Worm (Caenorhabditis elegans) whole organism, midembryonic: Measurements from ENCODE around the gene dhs-19.
"Not testable (repeated sequence)": the region's sequence is repeated elsewhere in the genome, so short reads cannot be mapped to it uniquely, and the experiment has no call there.

Experiments used
- cog-1 ChIP-seq: sonication (generic microtip); optimal IDR thresholded peaks from 2 replicates; lab custom pipeline; 2016; ENCODE audit warnings: missing genetic modification characterization, missing compliant biosample characterization
- flt-1 ChIP-seq: fragments of 200-800 bp; sonication (Bioruptor generic); IDR thresholded peaks from 2 replicates; pipeline ENCODE4 v1.3.6; 2022; ENCODE audit warnings: missing genetic modification characterization, missing compliant biosample characterization
- ref-1 ChIP-seq: fragments of 200-800 bp; sonication (Bioruptor generic); conservative IDR thresholded peaks from 2 replicates; pipeline ENCODE4 v1.3.6; 2022; ENCODE audit warnings: missing genetic modification reagents, missing genetic modification characterization, missing compliant biosample characterization

- TF ChIP-seq cog-1; ref-1 (GFP tag; lab: Robert Waterston, UW); flt-1 (GFP tag; lab: Robert Waterston, UW): not testable (repeated sequence)
Measured at ce11 chrV:11475638-11476037, 14.6 kb downstream of the dhs-19 start, which contains the start of gene T11F9.7.
